Worm (Caenorhabditis elegans) whole organism, midembryonic: ENCODE data around the gene fbxb-18.

Experiments used
- T22C8.4 ChIP-seq: fragments of 200-800 bp; sonication (Bioruptor generic); IDR thresholded peaks from 2 replicates; pipeline ENCODE4 v1.3.6; 2022; ENCODE audit warnings: missing genetic modification characterization, missing compliant biosample characterization
- cog-1 ChIP-seq: sonication (generic microtip); optimal IDR thresholded peaks from 2 replicates; lab custom pipeline; 2016; ENCODE audit warnings: missing genetic modification characterization, missing compliant biosample characterization
- flt-1 ChIP-seq: fragments of 200-800 bp; sonication (Bioruptor generic); IDR thresholded peaks from 2 replicates; pipeline ENCODE4 v1.3.6; 2022; ENCODE audit warnings: missing genetic modification characterization, missing compliant biosample characterization
- klf-2 ChIP-seq: fragments of 200-800 bp; sonication (Bioruptor generic); conservative IDR thresholded peaks from 2 replicates; pipeline ENCODE4 v1.3.6; 2022; ENCODE audit warnings: missing genetic modification reagents, missing genetic modification characterization, missing compliant biosample characterization
- tab-1 ChIP-seq: fragments of 200-800 bp; sonication (Bioruptor generic); IDR thresholded peaks from 2 replicates; pipeline ENCODE4 v1.3.6; 2022; ENCODE audit warnings: missing genetic modification characterization, missing compliant biosample characterization
- ztf-23 ChIP-seq: fragments of 200-800 bp; sonication (Bioruptor generic); IDR thresholded peaks from 2 replicates; pipeline ENCODE4 v1.3.6; 2022; ENCODE audit warnings: missing genetic modification reagents, missing genetic modification characterization, missing compliant biosample characterization
- ztf-29 ChIP-seq: fragments of 200-800 bp; sonication (Bioruptor generic); IDR thresholded peaks from 2 replicates; pipeline ENCODE4 v1.3.6; 2022; ENCODE audit warnings: missing genetic modification reagents, missing genetic modification characterization, missing compliant biosample characterization

- TF ChIP-seq ztf-23 (GFP tag; lab: Robert Waterston, UW) = no peak
- TF ChIP-seq ztf-29 (GFP tag; lab: Robert Waterston, UW) = no peak
- no peak for TF ChIP-seq T22C8.4 (GFP tag; lab: Robert Waterston, UW)
- TF ChIP-seq flt-1 (GFP tag; lab: Robert Waterston, UW) = no peak
- TF ChIP-seq klf-2 (GFP tag; lab: Robert Waterston, UW) = no peak
- no peak for TF ChIP-seq cog-1 (tag; lab: Kevin White, UChicago)
- no peak for TF ChIP-seq tab-1
Measured at ce11 chrII:1644777-1645348, 43.9 kb downstream of the fbxb-18 start, which contains the start of gene ZC204.6.
